Worm (Caenorhabditis elegans) whole organism, L1 larva: ENCODE results near the gene lin-14.

ENCODE experiments used
- C16A3.4 ChIP-seq: fragments of 150-350 bp; optimal IDR thresholded peaks from 2 replicates; lab custom pipeline; 2014; ENCODE audit warnings: missing biosample characterization, missing genetic modification characterization
- C34B4.2 ChIP-seq: sonication (generic microtip); optimal IDR thresholded peaks from 2 replicates; lab custom pipeline; 2017; ENCODE audit warnings: mild to moderate bottlenecking, missing genetic modification characterization, missing compliant biosample characterization
- Y116A8C.19 ChIP-seq: sonication (generic microtip); optimal IDR thresholded peaks from 2 replicates; lab custom pipeline; 2016; ENCODE audit warnings: missing compliant biosample characterization, missing genetic modification characterization, borderline replicate concordance
- aha-1 ChIP-seq: fragments of 150-350 bp; optimal IDR thresholded peaks from 2 replicates; lab custom pipeline; 2014; ENCODE audit warnings: missing biosample characterization, missing genetic modification characterization
- alr-1 ChIP-seq: fragments of 200-800 bp; sonication (Bioruptor generic); optimal IDR thresholded peaks from 2 replicates; lab custom pipeline; 2018; ENCODE audit warnings: borderline replicate concordance, mild to moderate bottlenecking, missing genetic modification characterization, missing compliant biosample characterization
- ama-1 ChIP-seq: fragments of 150-350 bp; optimal IDR thresholded peaks from 2 replicates; lab custom pipeline; 2014
- blmp-1 ChIP-seq: fragments of 150-350 bp; optimal IDR thresholded peaks from 2 replicates; lab custom pipeline; 2014; ENCODE audit warnings: missing biosample characterization, missing genetic modification characterization
- ceh-82 ChIP-seq, 3 experiments: fragments of 150-350 bp in 1 of 3; sonication (generic microtip) in 2 of 3; optimal IDR thresholded peaks; 2 replicates each; lab custom pipeline; 2014 to 2017; ENCODE audit warnings: missing biosample characterization in 3 of 3, missing genetic modification characterization in 3 of 3
- ces-1 ChIP-seq: fragments of 150-350 bp; optimal IDR thresholded peaks from 2 replicates; lab custom pipeline; 2014; ENCODE audit warnings: missing biosample characterization, missing genetic modification reagents, missing genetic modification characterization
- dpl-1 ChIP-seq, 3 experiments: fragments of 150-350 bp in 2 of 3; sonication (generic microtip) in 1 of 3; optimal IDR thresholded peaks; 2 replicates each; lab custom pipeline; 2014 to 2017; ENCODE audit warnings: missing biosample characterization in 3 of 3, missing genetic modification characterization in 3 of 3, missing genetic modification reagents in 3 of 3
- dsc-1 ChIP-seq: sonication (generic microtip); optimal IDR thresholded peaks from 2 replicates; lab custom pipeline; 2016; ENCODE audit warnings: mild to moderate bottlenecking, missing genetic modification characterization, missing compliant biosample characterization
- efl-3 ChIP-seq: fragments of 200-800 bp; sonication (Bioruptor generic); optimal IDR thresholded peaks from 2 replicates; lab custom pipeline; 2018; ENCODE audit warnings: mild to moderate bottlenecking, missing genetic modification characterization, missing compliant biosample characterization
- elt-2 ChIP-seq: sonication (generic microtip); optimal IDR thresholded peaks from 2 replicates; lab custom pipeline; 2016; ENCODE audit warnings: missing genetic modification characterization, mild to moderate bottlenecking, inconsistent platforms, missing compliant biosample characterization, missing genetic modification reagents
- elt-3 ChIP-seq, 6 experiments: fragments of 150-350 bp in 1 of 6; sonication (generic microtip); optimal IDR thresholded peaks; 2 replicates each; lab custom pipeline; 2017 to 2018; ENCODE audit warnings: missing biosample characterization in 6 of 6, missing genetic modification characterization in 6 of 6, inconsistent platforms in 1 of 6
- ets-5 ChIP-seq: fragments of 200-800 bp; sonication (Bioruptor generic); IDR thresholded peaks from 2 replicates; pipeline ENCODE4 v1.3.6; 2022; ENCODE audit warnings: missing genetic modification characterization, missing compliant biosample characterization
- fkh-10 ChIP-seq: sonication (generic microtip); optimal IDR thresholded peaks from 2 replicates; lab custom pipeline; 2017; ENCODE audit warnings: missing biosample characterization, missing genetic modification reagents, missing genetic modification characterization
- fkh-4 ChIP-seq: sonication (generic microtip); optimal IDR thresholded peaks from 2 replicates; lab custom pipeline; 2016; ENCODE audit warnings: missing compliant biosample characterization, missing genetic modification characterization, borderline replicate concordance
- fos-1 ChIP-seq: fragments of 150-350 bp; optimal IDR thresholded peaks from 2 replicates; lab custom pipeline; 2014; ENCODE audit warnings: missing biosample characterization, missing genetic modification characterization
- grh-1 ChIP-seq: fragments of 200-800 bp; sonication (Bioruptor generic); IDR thresholded peaks from 2 replicates; pipeline ENCODE4 v1.3.6; 2022; ENCODE audit warnings: missing genetic modification reagents, missing genetic modification characterization, missing compliant biosample characterization
- hpl-2 ChIP-seq: fragments of 150-350 bp; optimal IDR thresholded peaks from 2 replicates; lab custom pipeline; 2014; ENCODE audit warnings: missing biosample characterization, missing genetic modification reagents, missing genetic modification characterization
- irx-1 ChIP-seq: sonication (generic microtip); optimal IDR thresholded peaks from 2 replicates; lab custom pipeline; 2016; ENCODE audit warnings: missing genetic modification characterization, missing compliant biosample characterization
- isw-1 ChIP-seq: fragments of 200-800 bp; sonication (Bioruptor generic); IDR thresholded peaks from 2 replicates; pipeline ENCODE4 v1.3.6; 2022; ENCODE audit warnings: missing genetic modification characterization, missing compliant biosample characterization
- lin-15B ChIP-seq: fragments of 150-350 bp; sonication (generic microtip); optimal IDR thresholded peaks from 3 replicates; lab custom pipeline; 2014; ENCODE audit warnings: missing biosample characterization, missing genetic modification characterization
- lir-3 ChIP-seq: sonication (generic microtip); optimal IDR thresholded peaks from 2 replicates; lab custom pipeline; 2016; ENCODE audit warnings: mild to moderate bottlenecking, missing genetic modification characterization, moderate library complexity, missing compliant biosample characterization; ENCODE audit not compliant: poor library complexity
- lsy-2 ChIP-seq, 2 experiments: fragments of 150-350 bp; optimal IDR thresholded peaks; 2 replicates each; lab custom pipeline; 2014; ENCODE audit warnings: missing biosample characterization in 2 of 2, missing genetic modification characterization in 2 of 2
- mab-9 ChIP-seq: fragments of 200-800 bp; sonication (Bioruptor generic); IDR thresholded peaks from 2 replicates; pipeline ENCODE4 v1.3.6; 2022; ENCODE audit warnings: missing genetic modification reagents, missing genetic modification characterization, missing compliant biosample characterization
- mdl-1 ChIP-seq, 2 experiments: fragments of 150-350 bp; optimal IDR thresholded peaks; 2 replicates each; lab custom pipeline; 2014 to 2017; ENCODE audit warnings: missing biosample characterization in 2 of 2, missing genetic modification characterization in 2 of 2, inconsistent platforms in 1 of 2
- mef-2 ChIP-seq: fragments of 150-350 bp; optimal IDR thresholded peaks from 2 replicates; lab custom pipeline; 2014; ENCODE audit warnings: missing biosample characterization, missing genetic modification characterization
- nhr-11 ChIP-seq: fragments of 150-350 bp; optimal IDR thresholded peaks from 2 replicates; lab custom pipeline; 2014; ENCODE audit warnings: missing biosample characterization, missing genetic modification characterization
- nhr-12 ChIP-seq: sonication (generic microtip); optimal IDR thresholded peaks from 2 replicates; lab custom pipeline; 2017; ENCODE audit warnings: missing biosample characterization, missing genetic modification characterization
- nhr-237 ChIP-seq: fragments of 150-350 bp; optimal IDR thresholded peaks from 2 replicates; lab custom pipeline; 2014; ENCODE audit warnings: missing biosample characterization, missing genetic modification characterization
- nhr-47 ChIP-seq: sonication (generic microtip); optimal IDR thresholded peaks from 2 replicates; lab custom pipeline; 2016; ENCODE audit warnings: mild to moderate bottlenecking, missing genetic modification characterization, moderate library complexity, missing compliant biosample characterization
- nhr-71 ChIP-seq: sonication (generic microtip); optimal IDR thresholded peaks from 2 replicates; lab custom pipeline; 2016; ENCODE audit warnings: mild to moderate bottlenecking, missing genetic modification characterization, moderate library complexity, missing compliant biosample characterization
- nhr-84 ChIP-seq: sonication (generic microtip); optimal IDR thresholded peaks from 2 replicates; lab custom pipeline; 2017; ENCODE audit warnings: missing biosample characterization, missing genetic modification characterization
- pax-3 ChIP-seq: fragments of 200-800 bp; sonication (Bioruptor generic); optimal IDR thresholded peaks from 2 replicates; lab custom pipeline; 2018; ENCODE audit warnings: mild to moderate bottlenecking, missing genetic modification characterization, moderate library complexity, missing compliant biosample characterization
- sup-37 ChIP-seq: fragments of 200-800 bp; sonication (Bioruptor generic); optimal IDR thresholded peaks from 2 replicates; lab custom pipeline; 2018; ENCODE audit warnings: mild to moderate bottlenecking, missing genetic modification characterization, missing compliant biosample characterization
- tbx-2 ChIP-seq: sonication (generic microtip); optimal IDR thresholded peaks from 2 replicates; lab custom pipeline; 2016; ENCODE audit warnings: missing genetic modification characterization, missing compliant biosample characterization
- unc-98 ChIP-seq: fragments of 200-800 bp; sonication (Bioruptor generic); IDR thresholded peaks from 2 replicates; pipeline ENCODE4 v1.3.6; 2022; ENCODE audit warnings: missing genetic modification characterization, missing compliant biosample characterization
- ztf-11 ChIP-seq, 2 experiments: sonication (generic microtip); optimal IDR thresholded peaks; 2 replicates each; lab custom pipeline; 2016 to 2017; ENCODE audit warnings: missing genetic modification characterization in 2 of 2, missing biosample characterization in 1 of 2, missing compliant biosample characterization in 1 of 2

lin-14 gene

DNA sequence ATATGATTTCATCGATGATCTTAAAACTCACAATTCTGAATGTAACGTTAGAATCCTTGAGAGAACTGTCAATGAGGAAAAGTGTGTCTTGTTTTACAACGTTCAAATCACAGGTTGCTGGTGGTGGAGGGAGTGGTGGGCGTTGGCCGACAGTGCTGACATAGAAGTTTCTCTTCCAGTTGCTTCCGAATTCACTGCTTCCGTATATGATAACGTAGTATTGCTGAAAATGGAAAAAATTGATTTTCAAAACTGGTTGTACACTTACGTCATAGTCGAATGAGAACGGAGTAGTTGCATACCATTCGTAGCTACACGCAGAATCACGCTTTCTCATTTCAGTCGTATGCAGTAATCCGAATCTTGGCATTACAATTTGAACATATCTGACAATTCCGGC, 26.5 kb downstream of the lin-14 start:
- TF ChIP-seq pax-3 (tag; lab: Kevin White, UChicago) (no peak), tbx-2 (tag; lab: Kevin White, UChicago) (no peak), nhr-11 (tag; lab: Kevin White, UChicago) (no peak), nhr-12 (tag; lab: Kevin White, UChicago) (no peak), mab-9 (GFP tag; lab: Robert Waterston, UW) (no peak), irx-1 (tag; lab: Kevin White, UChicago) (no peak), unc-98 (GFP tag; lab: Robert Waterston, UW) (no peak), lir-3 (tag; lab: Kevin White, UChicago) (no peak), nhr-84 (no peak), lsy-2 (tag; optimal IDR thresholded peaks at IDR 0.05; lab: Kevin White, UChicago) (no peak), mdl-1 (tag; optimal IDR thresholded peaks at IDR 0.05; lab: Kevin White, UChicago) (no peak), ztf-11 (tag; optimal IDR thresholded peaks at IDR 0.05; lab: Kevin White, UChicago) (no peak), grh-1 (GFP tag; lab: Robert Waterston, UW) (no peak), dsc-1 (tag; lab: Kevin White, UChicago) (no peak), efl-3 (GFP tag; lab: Kevin White, UChicago) (no peak), ets-5 (no peak), hpl-2 (no peak), ceh-82 (tag; optimal IDR thresholded peaks at IDR 0.05; lab: Kevin White, UChicago) (no peak), aha-1 (tag; lab: Kevin White, UChicago) (no peak), nhr-71 (tag; lab: Kevin White, UChicago) (no peak)

ce11 chrX:11498871-11499270, 33.5 kb downstream of the lin-14 start:
- TF ChIP-seq ces-1 (GFP tag; lab: Kevin White, UChicago) (no peak), elt-2 (tag; lab: Kevin White, UChicago) (peak; percentile 23), unc-98 (GFP tag; lab: Robert Waterston, UW) (no peak), pax-3 (tag; lab: Kevin White, UChicago) (no peak)

DNA sequence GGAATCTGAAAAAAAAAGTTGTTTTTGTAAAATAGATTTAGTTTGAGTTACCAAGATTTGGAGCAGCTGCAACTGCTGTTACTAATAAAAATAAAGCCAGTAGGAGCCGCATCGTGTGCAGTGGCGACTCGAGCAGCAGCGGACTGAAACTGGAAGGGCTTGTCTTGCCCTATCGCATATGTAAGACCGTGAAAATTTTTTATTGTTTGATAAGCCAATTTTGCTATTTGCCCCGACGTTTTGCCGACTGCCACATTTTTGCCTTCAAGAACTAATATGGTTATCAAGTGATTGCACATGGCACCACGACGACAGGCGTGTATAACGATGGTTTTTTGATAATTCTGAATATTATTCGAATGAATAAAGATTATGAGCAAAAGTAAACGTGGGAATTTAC, 34.4 kb downstream of the lin-14 start, which contains the start of gene T25C12.3:
TSS of gene T25C12.3 (minus strand) at position 262 of the 400 bp plus-strand sequence.
- TF ChIP-seq aha-1 (tag; lab: Kevin White, UChicago) (no peak), isw-1 (GFP tag; lab: Robert Waterston, UW) (no peak), elt-2 (tag; lab: Kevin White, UChicago) (peak; percentile 47), nhr-47 (tag; lab: Kevin White, UChicago) (no peak), mef-2 (tag; lab: Kevin White, UChicago) (no peak)
- TF ChIP-seq, all 84 proteins: peak for 1

ce11 chrX:11500589-11500988, 35.2 kb downstream of the lin-14 start:
- TF ChIP-seq lin-15B (tag; lab: Kevin White, UChicago) (no peak), elt-2 (tag; lab: Kevin White, UChicago) (peak; percentile 34)

ce11 chrX:11501967-11502366, 36.6 kb downstream of the lin-14 start, which contains the start of gene F29G6.1:
F29G6.1 (plus strand) TSS chrX:11502267.
- TF ChIP-seq pax-3 (tag; lab: Kevin White, UChicago) (no peak), ama-1 (lab: Kevin White, UChicago) (no peak), C16A3.4 (tag; lab: Kevin White, UChicago) (no peak), fkh-4 (no peak)

ce11 chrX:11507836-11508235, 42.5 kb downstream of the lin-14 start:
- TF ChIP-seq fkh-10 (GFP tag; lab: Kevin White, UChicago) (no peak), nhr-237 (tag; lab: Kevin White, UChicago) (no peak), elt-3 (tag; optimal IDR thresholded peaks at IDR 0.05; lab: Kevin White, UChicago) (no peak), blmp-1 (tag; lab: Kevin White, UChicago) (no peak), fos-1 (no peak), sup-37 (no peak), dpl-1 (GFP tag; optimal IDR thresholded peaks at IDR 0.05; lab: Kevin White, UChicago) (no peak), C34B4.2 (tag; lab: Kevin White, UChicago) (no peak), Y116A8C.19 (tag; lab: Kevin White, UChicago) (no peak), alr-1 (tag; lab: Kevin White, UChicago) (no peak)
